Fruit fly (Drosophila melanogaster) whole organism, prepupa: ENCODE data around the gene CG10973.

Experiments
- CG10631 ChIP-seq: fragments of 200-800 bp; sonication (Bioruptor generic); optimal IDR thresholded peaks from 2 replicates; lab custom pipeline; 2016; ENCODE audit warnings: missing biosample characterization, missing genetic modification characterization
- CG10669 ChIP-seq: fragments of 200-800 bp; sonication (Bioruptor generic); optimal IDR thresholded peaks from 3 replicates; lab custom pipeline; 2018; ENCODE audit warnings: missing biosample characterization, mild to moderate bottlenecking, missing genetic modification characterization, moderate library complexity
- CG11294 ChIP-seq: fragments of 200-800 bp; sonication (Bioruptor generic); IDR thresholded peaks from 2 replicates; pipeline ENCODE4 v1.3.6; 2022; ENCODE audit warnings: missing biosample characterization, missing genetic modification characterization
- CG11762 ChIP-seq: fragments of 200-800 bp; sonication (Bioruptor generic); optimal IDR thresholded peaks from 3 replicates; lab custom pipeline; 2016; ENCODE audit warnings: missing biosample characterization, missing genetic modification characterization; ENCODE audit not compliant: insufficient read depth
- CG15336 ChIP-seq: fragments of 200-800 bp; sonication (Bioruptor generic); IDR thresholded peaks from 2 replicates; pipeline ENCODE4 v1.3.6; 2022; ENCODE audit warnings: missing biosample characterization, missing genetic modification characterization
- CG3032 ChIP-seq: fragments of 200-800 bp; optimal IDR thresholded peaks from 2 replicates; lab custom pipeline; 2019; ENCODE audit warnings: missing biosample characterization, mild to moderate bottlenecking, missing genetic modification characterization, moderate library complexity
- CG31627 ChIP-seq: fragments of 200-800 bp; sonication (Bioruptor generic); optimal IDR thresholded peaks from 3 replicates; lab custom pipeline; 2016; ENCODE audit warnings: missing biosample characterization, missing genetic modification characterization
- CG34406 ChIP-seq: fragments of 200-800 bp; sonication (Bioruptor generic); optimal IDR thresholded peaks from 3 replicates; lab custom pipeline; 2016; ENCODE audit warnings: missing biosample characterization, missing genetic modification characterization
- CG3919 ChIP-seq: fragments of 200-800 bp; sonication (Bioruptor generic); optimal IDR thresholded peaks from 3 replicates; lab custom pipeline; 2016; ENCODE audit warnings: missing biosample characterization, missing genetic modification characterization
- CG4318 ChIP-seq: fragments of 200-800 bp; sonication (Bioruptor generic); optimal IDR thresholded peaks from 3 replicates; lab custom pipeline; 2017; ENCODE audit warnings: missing biosample characterization, mild to moderate bottlenecking, missing genetic modification characterization
- CG6163 ChIP-seq: fragments of 200-800 bp; sonication (Bioruptor generic); IDR thresholded peaks from 3 replicates; pipeline ENCODE4 v1.3.6; 2022; ENCODE audit warnings: missing biosample characterization, missing genetic modification characterization
- CG6808 ChIP-seq: fragments of 200-800 bp; sonication (Bioruptor generic); optimal IDR thresholded peaks from 3 replicates; lab custom pipeline; 2017; ENCODE audit warnings: missing biosample characterization, missing genetic modification characterization, mild to moderate bottlenecking, moderate library complexity, missing genetic modification reagents
- CG6854 ChIP-seq: fragments of 200-800 bp; sonication (Bioruptor generic); optimal IDR thresholded peaks from 2 replicates; lab custom pipeline; 2017; ENCODE audit warnings: missing biosample characterization, mild to moderate bottlenecking, missing genetic modification characterization
- CG7368 ChIP-seq: fragments of 200-800 bp; sonication (Bioruptor generic); optimal IDR thresholded peaks from 3 replicates; lab custom pipeline; 2016; ENCODE audit warnings: missing biosample characterization, missing genetic modification characterization
- CG8119 ChIP-seq: fragments of 200-800 bp; sonication (Bioruptor generic); IDR thresholded peaks from 3 replicates; pipeline ENCODE4 v1.3.6; 2022; ENCODE audit warnings: missing biosample characterization, missing genetic modification characterization
- Eip78C ChIP-seq: fragments of 200-800 bp; sonication (Bioruptor generic); peaks from one replicate; lab custom pipeline; 2016; ENCODE audit warnings: missing biosample characterization, missing genetic modification characterization
- Ets21C ChIP-seq: fragments of 200-800 bp; sonication (Bioruptor generic); optimal IDR thresholded peaks from 3 replicates; lab custom pipeline; 2016; ENCODE audit warnings: missing biosample characterization, missing genetic modification characterization
- Ets96B ChIP-seq: fragments of 200-800 bp; optimal IDR thresholded peaks from 2 replicates; lab custom pipeline; 2019; ENCODE audit warnings: missing biosample characterization, mild to moderate bottlenecking, missing genetic modification characterization, moderate library complexity
- Gug ChIP-seq: fragments of 200-800 bp; sonication (Bioruptor generic); IDR thresholded peaks from 2 replicates; pipeline ENCODE4 v1.3.6; 2022; ENCODE audit warnings: missing biosample characterization, missing genetic modification characterization
- Hr38 ChIP-seq: sonication (Bioruptor generic); optimal IDR thresholded peaks from 2 replicates; lab custom pipeline; 2016; ENCODE audit warnings: missing biosample characterization, missing genetic modification characterization
- Hr39 ChIP-seq: fragments of 200-800 bp; sonication (Bioruptor generic); optimal IDR thresholded peaks from 2 replicates; lab custom pipeline; 2016; ENCODE audit warnings: missing biosample characterization, missing genetic modification characterization
- Hr4 ChIP-seq: fragments of 200-800 bp; sonication (Bioruptor generic); optimal IDR thresholded peaks from 3 replicates; lab custom pipeline; 2016; ENCODE audit warnings: missing biosample characterization, missing genetic modification characterization
- Met ChIP-seq: fragments of 200-800 bp; sonication (Bioruptor generic); optimal IDR thresholded peaks from 3 replicates; lab custom pipeline; 2016; ENCODE audit warnings: missing biosample characterization, missing genetic modification characterization
- Smox ChIP-seq: fragments of 200-800 bp; sonication (Bioruptor generic); optimal IDR thresholded peaks from 3 replicates; lab custom pipeline; 2016; ENCODE audit warnings: missing biosample characterization, missing genetic modification characterization
- Sox102F ChIP-seq: fragments of 200-800 bp; sonication (Bioruptor generic); optimal IDR thresholded peaks from 2 replicates; lab custom pipeline; 2016; ENCODE audit warnings: missing biosample characterization, mild to moderate bottlenecking, missing genetic modification characterization
- acj6 ChIP-seq: fragments of 200-800 bp; sonication (Bioruptor generic); optimal IDR thresholded peaks from 3 replicates; lab custom pipeline; 2016; ENCODE audit warnings: missing biosample characterization, missing genetic modification characterization
- cyc ChIP-seq: fragments of 200-800 bp; sonication (Bioruptor generic); optimal IDR thresholded peaks from 3 replicates; lab custom pipeline; 2016; ENCODE audit warnings: missing biosample characterization, missing genetic modification characterization
- dsx ChIP-seq: fragments of 200-800 bp; optimal IDR thresholded peaks from 3 replicates; lab custom pipeline; 2019; ENCODE audit warnings: missing biosample characterization, mild to moderate bottlenecking, missing genetic modification characterization, moderate library complexity; ENCODE audit not compliant: poor library complexity, severe bottlenecking
- fd59A ChIP-seq: fragments of 200-800 bp; sonication (Bioruptor generic); optimal IDR thresholded peaks from 2 replicates; lab custom pipeline; 2017; ENCODE audit warnings: missing biosample characterization, mild to moderate bottlenecking, missing genetic modification characterization, missing genetic modification reagents
- fkh ChIP-seq: fragments of 200-800 bp; sonication (Bioruptor generic); optimal IDR thresholded peaks from 3 replicates; lab custom pipeline; 2017; ENCODE audit warnings: missing biosample characterization, mild to moderate bottlenecking, missing genetic modification characterization, moderate library complexity
- net ChIP-seq: fragments of 200-800 bp; sonication (Bioruptor generic); optimal IDR thresholded peaks from 3 replicates; lab custom pipeline; 2016; ENCODE audit warnings: missing biosample characterization, missing genetic modification characterization
- spab ChIP-seq: fragments of 200-800 bp; sonication (Bioruptor generic); optimal IDR thresholded peaks from 2 replicates; lab custom pipeline; 2017; ENCODE audit warnings: missing biosample characterization, mild to moderate bottlenecking, missing genetic modification characterization, missing genetic modification reagents
- ss ChIP-seq, 2 experiments: fragments of 200-800 bp; sonication (Bioruptor generic); optimal IDR thresholded peaks; 2 replicates in 1 of 2; 3 replicates in 1 of 2; lab custom pipeline; 2017 to 2018; ENCODE audit warnings: mild to moderate bottlenecking in 2 of 2, missing biosample characterization in 2 of 2, missing genetic modification characterization in 2 of 2, moderate library complexity in 1 of 2
- svp ChIP-seq: fragments of 200-800 bp; sonication (Bioruptor generic); peaks from one replicate; lab custom pipeline; 2016; ENCODE audit warnings: missing biosample characterization, missing genetic modification characterization
- topi ChIP-seq: fragments of 200-800 bp; sonication (Bioruptor generic); optimal IDR thresholded peaks from 3 replicates; lab custom pipeline; 2016; ENCODE audit warnings: missing biosample characterization, missing genetic modification characterization

The CG10973 gene

dm6 chr3L:12706456-12706855 lies 48.1 kb downstream of the CG10973 start (continued):
- TF ChIP-seq CG34406 (GFP tag; lab: Kevin White, UChicago) (peak; percentile 40), CG7368 (peak; percentile 34), CG15336 (GFP tag; lab: Robert Waterston, UW) (no peak), CG6854 (GFP tag; lab: Kevin White, UChicago) (no peak), Sox102F (peak; percentile 33), CG11294 (GFP tag; lab: Robert Waterston, UW) (no peak), CG31627 (GFP tag; lab: Kevin White, UChicago) (peak; percentile 38), CG4318 (GFP tag; lab: Kevin White, UChicago) (no peak), Met (GFP tag; lab: Kevin White, UChicago) (peak; percentile 19), Ets21C (peak; percentile 9)

- TF ChIP-seq Eip78C (GFP tag; lab: Kevin White, UChicago): no peak
- no peak for TF ChIP-seq CG4318 (GFP tag; lab: Kevin White, UChicago)
- no peak for TF ChIP-seq Sox102F
- no peak for TF ChIP-seq CG11294 (GFP tag; lab: Robert Waterston, UW)
- no peak for TF ChIP-seq Hr38
- TF ChIP-seq CG8119 (GFP tag; lab: Robert Waterston, UW): no peak
- TF ChIP-seq fd59A (GFP tag; lab: Kevin White, UChicago): no peak
- no peak for TF ChIP-seq CG10669 (GFP tag; lab: Kevin White, UChicago)
- no peak for TF ChIP-seq CG6808 (GFP tag; lab: Kevin White, UChicago)
- TF ChIP-seq Smox (GFP tag; lab: Kevin White, UChicago): no peak
- no peak for TF ChIP-seq fkh (GFP tag; lab: Kevin White, UChicago)
- no peak for TF ChIP-seq Ets96B
- TF ChIP-seq CG3032 (tag; lab: Kevin White, UChicago): no peak
These were observed 49.2 kb downstream of the CG10973 start for dm6 chr3L:12705377-12705776.

dm6 chr3L:12704335-12704734 lies 50.2 kb downstream of the CG10973 start:
- TF ChIP-seq Ets21C (no peak), CG11762 (GFP tag; lab: Kevin White, UChicago) (no peak), ss (GFP tag; optimal IDR thresholded peaks at IDR 0.05; lab: Kevin White, UChicago) (peak in 1 of 2 experiments; percentile 28), svp (peak; percentile 53), net (GFP tag; lab: Kevin White, UChicago) (no peak)

- TF ChIP-seq cyc (GFP tag; lab: Kevin White, UChicago): peak; percentile 7
- peak; percentile 71 for TF ChIP-seq svp
- TF ChIP-seq acj6 (GFP tag; lab: Kevin White, UChicago): no peak
- TF ChIP-seq Hr39 (GFP tag; lab: Kevin White, UChicago): no peak
- TF ChIP-seq CG11762 (GFP tag; lab: Kevin White, UChicago): peak; percentile 21
- TF ChIP-seq Hr4 (GFP tag; lab: Kevin White, UChicago): no peak
- TF ChIP-seq ss (GFP tag; optimal IDR thresholded peaks at IDR 0.05; lab: Kevin White, UChicago): peak in 1 of 2 experiments; percentile 29
- TF ChIP-seq CG6163: peak; percentile 23; the same call in 1 of the 3 replicates
- no peak for TF ChIP-seq CG15336 (GFP tag; lab: Robert Waterston, UW)
- peak; percentile 15 for TF ChIP-seq CG10631 (GFP tag; lab: Kevin White, UChicago)
- no peak for TF ChIP-seq Gug (GFP tag; lab: Robert Waterston, UW)
- TF ChIP-seq CG6808 (GFP tag; lab: Kevin White, UChicago): peak; percentile 42
- peak; percentile 41 for TF ChIP-seq Ets96B
- TF ChIP-seq dsx (GFP tag; lab: Kevin White, UChicago): peak; percentile 37
- TF ChIP-seq CG3919: peak; percentile 45
- peak; percentile 51 for TF ChIP-seq CG10669 (GFP tag; lab: Kevin White, UChicago)
- TF ChIP-seq CG3032 (tag; lab: Kevin White, UChicago): peak; percentile 15
- TF ChIP-seq Eip78C (GFP tag; lab: Kevin White, UChicago): peak; percentile 92
- peak; percentile 47 for TF ChIP-seq topi
- TF ChIP-seq spab (GFP tag; lab: Kevin White, UChicago): peak; percentile 32
These were observed 51.0 kb downstream of the CG10973 start for dm6 chr3L:12703451-12704020.
